Worm (Caenorhabditis elegans): ENCODE data around the gene R07C12.1.

DNA sequence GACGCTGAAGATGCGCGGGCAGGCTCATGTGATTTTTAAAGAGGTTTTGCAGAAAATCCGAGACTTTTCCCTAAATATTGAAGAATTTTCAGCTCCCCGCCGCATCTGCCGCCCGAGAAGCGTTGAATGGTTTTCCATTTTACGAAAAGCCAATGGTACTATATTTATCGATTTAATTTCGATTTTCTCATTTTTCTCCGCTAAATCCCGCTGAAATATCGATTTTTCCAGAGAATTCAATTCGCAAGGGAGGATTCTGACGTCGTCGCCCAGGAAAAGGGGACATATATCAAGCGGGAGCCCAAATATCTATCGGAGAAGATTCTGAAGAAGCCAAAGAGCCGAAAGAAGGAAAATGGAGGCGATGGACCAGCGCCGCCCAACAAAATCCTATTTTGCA is 20.0 kb downstream of the R07C12.1 start:
- TF ChIP-seq flt-1 (GFP tag; IDR thresholded peaks at IDR 0.05), result no peak
- no peak for TF ChIP-seq ztf-23 (GFP tag; IDR thresholded peaks at IDR 0.05)

All from whole organism, midembryonic.